Worm (Caenorhabditis elegans) whole organism, late embryonic: Measurements from ENCODE around the gene R07B7.9.

Source experiments
- C08G9.2 ChIP-seq: sonication (generic microtip); optimal IDR thresholded peaks from 2 replicates; lab custom pipeline; 2016; ENCODE audit warnings: mild to moderate bottlenecking, missing genetic modification characterization, moderate library complexity, missing compliant biosample characterization
- F13H6.1 ChIP-seq: sonication (generic microtip); optimal IDR thresholded peaks from 2 replicates; lab custom pipeline; 2016; ENCODE audit warnings: missing genetic modification characterization, missing compliant biosample characterization
- K02D7.2 ChIP-seq: sonication (generic microtip); optimal IDR thresholded peaks from 2 replicates; lab custom pipeline; 2017; ENCODE audit warnings: mild to moderate bottlenecking, missing genetic modification characterization, missing compliant biosample characterization
- T23F11.4 ChIP-seq: fragments of 200-800 bp; sonication (Bioruptor generic); optimal IDR thresholded peaks from 2 replicates; lab custom pipeline; 2018; ENCODE audit warnings: mild to moderate bottlenecking, missing genetic modification characterization, missing compliant biosample characterization
- Y22D7AL.16 ChIP-seq: sonication (generic microtip); optimal IDR thresholded peaks from 2 replicates; lab custom pipeline; 2016; ENCODE audit warnings: missing genetic modification characterization, missing compliant biosample characterization
- ama-1 ChIP-seq: fragments of 150-350 bp; optimal IDR thresholded peaks from 2 replicates; lab custom pipeline; 2014
- ceh-14 ChIP-seq: sonication (generic microtip); optimal IDR thresholded peaks from 2 replicates; lab custom pipeline; 2016; ENCODE audit warnings: missing genotype, missing genetic modification characterization, missing compliant biosample characterization
- ceh-18 ChIP-seq: sonication (generic microtip); optimal IDR thresholded peaks from 2 replicates; lab custom pipeline; 2016; ENCODE audit warnings: missing genetic modification characterization, missing compliant biosample characterization
- ceh-2 ChIP-seq: sonication (generic microtip); optimal IDR thresholded peaks from 2 replicates; lab custom pipeline; 2016; ENCODE audit warnings: missing genotype, missing genetic modification characterization, missing compliant biosample characterization
- ceh-30 ChIP-seq: fragments of 150-350 bp; optimal IDR thresholded peaks from 2 replicates; lab custom pipeline; 2014; ENCODE audit warnings: missing biosample characterization, missing genetic modification characterization
- ceh-31 ChIP-seq: sonication (generic microtip); optimal IDR thresholded peaks from 2 replicates; lab custom pipeline; 2016; ENCODE audit warnings: missing genetic modification characterization, missing compliant biosample characterization
- ceh-34 ChIP-seq: sonication (generic microtip); optimal IDR thresholded peaks from 2 replicates; lab custom pipeline; 2016; ENCODE audit warnings: mild to moderate bottlenecking, missing genetic modification characterization, missing compliant biosample characterization
- ceh-45 ChIP-seq: fragments of 200-800 bp; sonication (Bioruptor generic); IDR thresholded peaks from 2 replicates; pipeline ENCODE4 v1.3.6; 2022; ENCODE audit warnings: missing genetic modification reagents, missing genetic modification characterization, missing compliant biosample characterization
- ceh-48 ChIP-seq: sonication (generic microtip); optimal IDR thresholded peaks from 2 replicates; lab custom pipeline; 2016; ENCODE audit warnings: missing genetic modification characterization, inconsistent platforms, missing compliant biosample characterization
- ceh-6 ChIP-seq: fragments of 200-800 bp; sonication (Bioruptor generic); optimal IDR thresholded peaks from 2 replicates; lab custom pipeline; 2018; ENCODE audit warnings: mild to moderate bottlenecking, missing genetic modification characterization, missing compliant biosample characterization
- dmd-4 ChIP-seq: sonication (generic microtip); optimal IDR thresholded peaks from 2 replicates; lab custom pipeline; 2016; ENCODE audit warnings: borderline replicate concordance, missing genetic modification characterization, missing compliant biosample characterization
- elt-4 ChIP-seq: sonication (generic microtip); optimal IDR thresholded peaks from 2 replicates; lab custom pipeline; 2016; ENCODE audit warnings: missing genetic modification characterization, missing compliant biosample characterization
- fkh-10 ChIP-seq: fragments of 150-350 bp; optimal IDR thresholded peaks from 2 replicates; lab custom pipeline; 2014; ENCODE audit warnings: missing biosample characterization, missing genetic modification reagents, missing genetic modification characterization
- hlh-13 ChIP-seq: fragments of 200-800 bp; sonication (Bioruptor generic); optimal IDR thresholded peaks from 2 replicates; lab custom pipeline; 2018; ENCODE audit warnings: mild to moderate bottlenecking, missing genetic modification characterization, missing compliant biosample characterization
- hlh-30 ChIP-seq: sonication (generic microtip); optimal IDR thresholded peaks from 2 replicates; lab custom pipeline; 2017; ENCODE audit warnings: antibody characterized with exemption, missing genetic modification characterization, missing compliant biosample characterization; ENCODE audit not compliant: insufficient read depth
- hlh-8 ChIP-seq: sonication (generic microtip); optimal IDR thresholded peaks from 2 replicates; lab custom pipeline; 2016; ENCODE audit warnings: missing genotype, missing genetic modification characterization, missing compliant biosample characterization
- lim-6 ChIP-seq: sonication (generic microtip); optimal IDR thresholded peaks from 2 replicates; lab custom pipeline; 2016; ENCODE audit warnings: missing genetic modification characterization, missing compliant biosample characterization
- nfya-1 ChIP-seq: sonication (generic microtip); optimal IDR thresholded peaks from 2 replicates; lab custom pipeline; 2017; ENCODE audit warnings: missing genetic modification characterization, mild to moderate bottlenecking, missing compliant biosample characterization, antibody characterized with exemption, moderate library complexity
- nhr-11 ChIP-seq: fragments of 150-350 bp; optimal IDR thresholded peaks from 2 replicates; lab custom pipeline; 2014; ENCODE audit warnings: missing biosample characterization, missing genetic modification characterization
- npax-4 ChIP-seq: sonication (generic microtip); optimal IDR thresholded peaks from 2 replicates; lab custom pipeline; 2016; ENCODE audit warnings: missing genetic modification characterization, missing compliant biosample characterization
- odd-2 ChIP-seq: sonication (generic microtip); optimal IDR thresholded peaks from 2 replicates; lab custom pipeline; 2017; ENCODE audit warnings: antibody characterized with exemption, mild to moderate bottlenecking, missing genetic modification characterization, missing compliant biosample characterization
- pag-3 ChIP-seq: sonication (generic microtip); optimal IDR thresholded peaks from 2 replicates; lab custom pipeline; 2016; ENCODE audit warnings: missing compliant biosample characterization, missing genetic modification characterization, borderline replicate concordance
- pha-2 ChIP-seq: sonication (generic microtip); optimal IDR thresholded peaks from 2 replicates; lab custom pipeline; 2017; ENCODE audit warnings: mild to moderate bottlenecking, missing genetic modification characterization, missing compliant biosample characterization
- pha-4 ChIP-seq: fragments of 150-350 bp; optimal IDR thresholded peaks from 2 replicates; lab custom pipeline; 2018; ENCODE audit warnings: missing biosample characterization, missing genetic modification reagents, missing genetic modification characterization
- pros-1 ChIP-seq: fragments of 150-350 bp; optimal IDR thresholded peaks from 2 replicates; lab custom pipeline; 2014; ENCODE audit warnings: missing biosample characterization, missing genetic modification reagents, missing genetic modification characterization
- rnt-1 ChIP-seq: sonication (generic microtip); optimal IDR thresholded peaks from 2 replicates; lab custom pipeline; 2016; ENCODE audit warnings: missing genetic modification characterization, missing compliant biosample characterization
- sdc-2 ChIP-seq: sonication (generic microtip); optimal IDR thresholded peaks from 2 replicates; lab custom pipeline; 2016; ENCODE audit warnings: missing genotype, missing genetic modification characterization, missing compliant biosample characterization
- tbx-7 ChIP-seq: sonication (generic microtip); optimal IDR thresholded peaks from 2 replicates; lab custom pipeline; 2016; ENCODE audit warnings: missing genotype, missing genetic modification characterization, missing compliant biosample characterization
- unc-42 ChIP-seq: sonication (generic microtip); optimal IDR thresholded peaks from 2 replicates; lab custom pipeline; 2016; ENCODE audit warnings: missing genotype, missing genetic modification characterization, missing compliant biosample characterization
- unc-55 ChIP-seq: sonication (generic microtip); optimal IDR thresholded peaks from 2 replicates; lab custom pipeline; 2017; ENCODE audit warnings: missing biosample characterization, missing genetic modification reagents, missing genetic modification characterization

R07B7.9 gene

DNA sequence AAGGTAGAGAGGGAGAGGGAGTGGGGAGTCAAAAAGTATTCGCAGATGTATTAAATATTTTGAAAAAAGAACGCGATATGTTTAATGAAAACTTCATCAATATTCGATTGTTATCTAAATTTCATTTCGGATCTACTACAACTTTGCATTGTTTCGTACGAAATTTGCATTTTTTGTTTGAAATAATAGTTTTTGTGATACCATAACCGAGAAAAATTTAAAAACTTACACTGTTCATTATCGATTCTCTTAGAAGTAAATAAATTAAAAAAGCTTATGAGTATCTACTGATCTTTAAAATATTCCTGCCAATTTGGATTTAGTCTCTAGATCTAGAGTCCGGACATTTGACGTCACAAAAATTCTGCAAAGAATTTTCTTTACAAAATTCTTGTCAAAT is at the start of gene R07B7.9:
R07B7.9 (minus strand) TSS at position 101 of the 400 bp plus-strand sequence.
- no peak for TF ChIP-seq unc-42 (tag; lab: Kevin White, UChicago)
- TF ChIP-seq ceh-31 (tag; lab: Kevin White, UChicago): no peak
- TF ChIP-seq pag-3 (tag; lab: Kevin White, UChicago): no peak
- TF ChIP-seq K02D7.2 (tag; lab: Kevin White, UChicago): no peak
- TF ChIP-seq sdc-2 (tag; lab: Kevin White, UChicago): no peak
- no peak for TF ChIP-seq pha-4 (tag; lab: Kevin White, UChicago)
- no peak for TF ChIP-seq nhr-11 (tag; lab: Kevin White, UChicago)
- no peak for TF ChIP-seq ceh-45 (GFP tag; lab: Robert Waterston, UW)
- TF ChIP-seq unc-55: no peak
- no peak for TF ChIP-seq ceh-34 (tag; lab: Kevin White, UChicago)
- TF ChIP-seq, all 69 proteins: peak for 0

DNA sequence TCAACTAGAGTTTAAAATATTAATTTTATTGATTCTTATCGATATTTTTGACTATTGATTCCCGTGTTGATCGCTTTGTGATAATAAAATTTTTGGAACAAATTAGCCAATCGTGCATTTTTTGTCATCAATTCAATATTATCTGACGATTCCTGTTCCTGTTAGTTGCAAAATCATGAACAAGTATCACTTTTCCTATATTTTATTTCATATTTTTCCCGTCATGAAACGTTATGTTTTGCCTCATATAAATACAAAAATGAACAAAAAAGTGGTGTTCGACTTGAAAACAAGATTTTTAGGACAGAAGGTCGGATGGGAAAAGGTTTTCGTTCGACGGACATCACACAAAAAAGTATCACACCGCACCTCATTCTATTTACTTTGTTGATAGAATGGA is 41.1 kb upstream of the R07B7.9 start, which contains the start of gene C13C4.6:
C13C4.6 (plus strand) TSS at position 301 of the 400 bp plus-strand sequence.
- TF ChIP-seq ceh-18 (no peak), T23F11.4 (GFP tag; lab: Kevin White, UChicago) (no peak)

DNA sequence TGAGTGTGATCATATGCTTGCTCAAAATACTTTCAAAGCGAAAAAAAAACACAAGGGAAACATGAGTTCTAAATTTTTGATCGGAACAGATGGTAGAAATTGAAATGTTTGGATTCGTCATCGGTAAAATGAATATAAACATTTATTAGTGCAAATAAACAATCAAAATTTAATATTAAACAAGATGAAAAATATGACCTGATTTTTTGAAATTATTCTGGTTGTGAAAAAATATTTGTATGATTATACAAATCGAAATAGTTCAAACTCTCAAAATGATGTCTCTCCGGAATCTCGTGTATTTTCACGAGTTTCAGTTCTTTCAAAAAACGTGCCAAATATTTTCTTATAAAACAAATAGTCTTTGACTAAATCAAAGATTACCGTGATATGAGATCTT is 40.2 kb upstream of the R07B7.9 start, which contains the start of gene C13C4.7:
C13C4.7 (minus strand) TSS at position 101 of the 400 bp plus-strand sequence.
- no peak for TF ChIP-seq tbx-7 (tag; lab: Kevin White, UChicago)
- TF ChIP-seq fkh-10 (GFP tag; lab: Kevin White, UChicago): no peak
- TF ChIP-seq F13H6.1 (tag; lab: Kevin White, UChicago): no peak
- no peak for TF ChIP-seq ceh-48 (tag; lab: Kevin White, UChicago)
- TF ChIP-seq npax-4 (tag; lab: Kevin White, UChicago): no peak
- no peak for TF ChIP-seq hlh-13 (GFP tag; lab: Kevin White, UChicago)
- no peak for TF ChIP-seq unc-42 (tag; lab: Kevin White, UChicago)

DNA sequence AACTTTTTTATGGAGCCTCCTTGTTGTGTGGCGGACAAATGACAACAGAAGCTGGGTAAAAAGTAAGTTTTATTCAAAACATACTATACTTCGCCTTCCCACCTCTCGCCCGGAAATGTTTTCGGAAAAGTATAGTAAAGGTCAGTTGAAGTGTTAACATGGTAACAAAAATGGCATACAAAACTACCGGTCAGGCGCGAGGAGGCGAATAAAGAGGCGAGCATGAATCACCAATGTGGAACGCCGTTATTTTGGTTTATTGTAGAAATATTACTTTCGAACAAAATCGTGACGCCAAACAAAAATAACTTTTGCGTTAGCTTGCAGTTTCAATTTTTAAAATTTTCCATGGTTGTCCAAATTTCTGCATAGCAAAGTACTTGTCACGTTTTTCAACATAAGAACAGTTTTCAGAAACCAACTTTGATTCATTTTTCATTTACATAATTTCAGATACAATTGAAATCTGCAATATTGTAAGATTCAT is 37.4 kb upstream of the R07B7.9 start, which contains the start of gene C13C4.8:
C13C4.8 (plus strand) TSS at position 437 of the 487 bp plus-strand sequence.
- no peak for TF ChIP-seq elt-4 (tag; lab: Kevin White, UChicago)
- TF ChIP-seq K02D7.2 (tag; lab: Kevin White, UChicago): no peak
- no peak for TF ChIP-seq T23F11.4 (GFP tag; lab: Kevin White, UChicago)
- no peak for TF ChIP-seq hlh-8

DNA sequence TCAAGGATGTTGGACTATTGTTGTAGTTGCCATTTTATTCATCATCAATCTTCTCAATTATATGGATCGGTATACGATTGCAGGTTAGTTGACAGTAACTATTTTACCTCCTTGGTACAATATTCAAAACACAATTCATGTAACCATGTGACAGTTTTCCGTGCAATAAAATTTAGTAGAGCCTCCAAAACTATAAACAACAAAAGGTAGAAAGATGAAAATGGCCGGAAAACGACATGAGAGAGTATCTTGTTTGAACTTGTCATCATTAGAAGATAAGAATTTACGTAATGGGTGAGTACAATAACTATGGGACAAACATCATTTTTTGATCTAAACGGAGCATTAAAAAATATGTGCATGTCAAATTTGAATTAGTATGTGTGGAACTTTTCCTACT is 35.0 kb upstream of the R07B7.9 start:
- TF ChIP-seq lim-6 (no peak), rnt-1 (tag; lab: Kevin White, UChicago) (no peak), nfya-1 (tag; lab: Kevin White, UChicago) (no peak), unc-55 (no peak), pha-2 (tag; lab: Kevin White, UChicago) (no peak), ceh-6 (no peak), ama-1 (lab: Kevin White, UChicago) (no peak), dmd-4 (tag; lab: Kevin White, UChicago) (no peak), ceh-18 (no peak), pag-3 (tag; lab: Kevin White, UChicago) (no peak), pros-1 (tag; lab: Kevin White, UChicago) (no peak), elt-4 (tag; lab: Kevin White, UChicago) (no peak), odd-2 (tag; lab: Kevin White, UChicago) (no peak), ceh-2 (no peak), hlh-8 (no peak), hlh-30 (tag; lab: Kevin White, UChicago) (no peak)

DNA sequence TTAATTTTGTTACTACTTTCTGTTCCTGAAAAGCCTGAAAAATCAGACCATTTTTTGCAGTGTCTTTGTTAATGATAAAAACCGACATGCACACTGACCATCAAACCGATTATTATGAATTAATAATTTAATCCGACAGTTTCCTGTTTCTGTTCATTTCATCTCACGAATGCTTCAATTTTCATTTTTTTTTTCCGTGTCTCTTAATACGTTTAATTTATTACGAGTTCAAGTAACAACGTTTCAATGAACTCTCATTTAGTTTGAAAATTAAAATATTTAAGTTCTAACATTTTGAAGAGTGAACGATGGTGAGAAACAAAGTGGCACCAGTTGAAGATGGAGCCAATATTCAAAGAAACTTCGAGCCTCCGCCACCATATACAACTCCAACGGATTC is 34.5 kb upstream of the R07B7.9 start, which contains the start of gene spin-1:
spin-1 (plus strand) TSS at position 301 of the 400 bp plus-strand sequence.
- TF ChIP-seq K02D7.2 (tag; lab: Kevin White, UChicago): no peak
- TF ChIP-seq dmd-4 (tag; lab: Kevin White, UChicago): no peak
- no peak for TF ChIP-seq Y22D7AL.16 (tag; lab: Kevin White, UChicago)
- TF ChIP-seq nfya-1 (tag; lab: Kevin White, UChicago): no peak
- no peak for TF ChIP-seq ceh-14 (tag; lab: Kevin White, UChicago)
- TF ChIP-seq C08G9.2 (tag; lab: Kevin White, UChicago): no peak
- no peak for TF ChIP-seq ceh-30 (tag; lab: Kevin White, UChicago)
- TF ChIP-seq, all 69 proteins: peak for 0
